Worm (Caenorhabditis elegans) whole organism, L4/young adult: ENCODE measurements around the gene cec-7.

Source experiments
- W03F9.2 ChIP-seq: fragments of 150-350 bp; optimal IDR thresholded peaks from 2 replicates; lab custom pipeline; 2014; ENCODE audit warnings: missing biosample characterization, missing genetic modification characterization
- dao-5 ChIP-seq: sonication (generic microtip); optimal IDR thresholded peaks from 2 replicates; lab custom pipeline; 2016; ENCODE audit warnings: missing genotype, missing genetic modification characterization, moderate library complexity, missing compliant biosample characterization
- him-1 ChIP-seq: sonication (generic microtip); optimal IDR thresholded peaks from 2 replicates; lab custom pipeline; 2016; ENCODE audit warnings: missing genotype, missing genetic modification reagents, missing genetic modification characterization, missing compliant biosample characterization

DNA sequence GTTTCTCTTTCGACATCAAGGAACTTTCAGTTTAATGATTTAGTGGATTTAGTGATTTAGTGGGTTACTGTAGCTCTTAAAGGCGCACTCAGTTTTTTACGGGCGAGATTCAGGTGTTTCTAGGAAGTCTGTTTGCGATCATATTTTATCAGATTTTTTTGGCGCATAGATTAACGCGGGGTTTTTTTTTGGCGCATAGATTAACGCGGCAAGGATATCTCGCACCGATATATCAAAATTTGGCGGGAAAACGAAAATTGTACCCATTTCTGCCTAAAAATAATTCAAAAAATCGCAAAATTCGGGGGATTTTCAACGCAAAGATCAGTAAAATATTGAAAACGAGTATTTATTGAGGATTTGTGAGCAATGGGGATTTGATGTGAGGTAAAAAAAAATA lies 3.3 kb upstream of the cec-7 start:
- no peak for TF ChIP-seq dao-5
- no peak for TF ChIP-seq him-1 (tag; lab: Kevin White, UChicago)
- TF ChIP-seq W03F9.2 (tag; lab: Kevin White, UChicago) = no peak
